Worm (Caenorhabditis elegans) whole organism, midembryonic: ENCODE measurements around the gene sma-5.

ENCODE experiments used
- T22C8.4 ChIP-seq: fragments of 200-800 bp; sonication (Bioruptor generic); IDR thresholded peaks from 2 replicates; pipeline ENCODE4 v1.3.6; 2022; ENCODE audit warnings: missing genetic modification characterization, missing compliant biosample characterization
- cog-1 ChIP-seq: sonication (generic microtip); optimal IDR thresholded peaks from 2 replicates; lab custom pipeline; 2016; ENCODE audit warnings: missing genetic modification characterization, missing compliant biosample characterization
- flt-1 ChIP-seq: fragments of 200-800 bp; sonication (Bioruptor generic); IDR thresholded peaks from 2 replicates; pipeline ENCODE4 v1.3.6; 2022; ENCODE audit warnings: missing genetic modification characterization, missing compliant biosample characterization
- klf-2 ChIP-seq: fragments of 200-800 bp; sonication (Bioruptor generic); conservative IDR thresholded peaks from 2 replicates; pipeline ENCODE4 v1.3.6; 2022; ENCODE audit warnings: missing genetic modification reagents, missing genetic modification characterization, missing compliant biosample characterization
- med-1 ChIP-seq: sonication (generic microtip); optimal IDR thresholded peaks from 2 replicates; lab custom pipeline; 2017; ENCODE audit warnings: missing genetic modification characterization, mild to moderate bottlenecking, missing compliant biosample characterization, antibody characterized with exemption, missing genetic modification reagents; ENCODE audit not compliant: insufficient read depth
- ref-1 ChIP-seq: fragments of 200-800 bp; sonication (Bioruptor generic); conservative IDR thresholded peaks from 2 replicates; pipeline ENCODE4 v1.3.6; 2022; ENCODE audit warnings: missing genetic modification reagents, missing genetic modification characterization, missing compliant biosample characterization
- tab-1 ChIP-seq: fragments of 200-800 bp; sonication (Bioruptor generic); IDR thresholded peaks from 2 replicates; pipeline ENCODE4 v1.3.6; 2022; ENCODE audit warnings: missing genetic modification characterization, missing compliant biosample characterization
- ztf-23 ChIP-seq: fragments of 200-800 bp; sonication (Bioruptor generic); IDR thresholded peaks from 2 replicates; pipeline ENCODE4 v1.3.6; 2022; ENCODE audit warnings: missing genetic modification reagents, missing genetic modification characterization, missing compliant biosample characterization
- ztf-29 ChIP-seq: fragments of 200-800 bp; sonication (Bioruptor generic); IDR thresholded peaks from 2 replicates; pipeline ENCODE4 v1.3.6; 2022; ENCODE audit warnings: missing genetic modification reagents, missing genetic modification characterization, missing compliant biosample characterization

The sma-5 gene

DNA sequence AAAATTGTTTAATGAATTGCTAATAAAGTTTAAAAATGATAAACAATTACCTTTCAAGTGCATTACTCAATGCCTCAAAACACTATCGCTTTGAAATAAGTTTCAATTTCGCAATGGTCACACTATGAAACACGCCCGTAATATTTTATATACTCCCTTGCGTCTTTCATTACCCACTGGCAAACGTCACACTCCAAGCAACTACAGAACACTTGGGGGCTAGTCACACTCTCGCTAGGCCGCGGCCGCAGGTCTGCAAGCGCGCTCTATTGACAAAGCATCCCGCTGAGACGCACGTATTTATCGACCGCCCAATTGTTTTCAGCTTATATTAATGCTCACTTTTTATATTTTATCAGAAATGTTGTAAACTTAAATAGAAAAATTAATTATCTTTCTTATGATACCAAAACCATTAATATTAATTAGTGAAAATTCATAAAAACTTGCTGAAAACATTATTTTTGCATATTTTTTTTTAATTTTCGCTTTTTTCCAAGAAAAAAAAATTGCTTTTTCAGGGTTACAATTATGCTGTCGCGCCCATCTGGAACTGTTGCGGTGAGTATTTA lies 12.6 kb upstream of the sma-5 start, which contains the start of the genes nmat-1 and ucr-2.1:
TSS of gene nmat-1 (minus strand) at position 136 of the 572 bp plus-strand sequence.
TSS of gene ucr-2.1 (plus strand) at position 522 of the 572 bp plus-strand sequence.
- TF ChIP-seq tab-1, result no peak
- no peak for TF ChIP-seq T22C8.4 (GFP tag; lab: Robert Waterston, UW)
- TF ChIP-seq ref-1 (GFP tag; lab: Robert Waterston, UW), result no peak
- TF ChIP-seq cog-1 (tag; lab: Kevin White, UChicago), result no peak
- TF ChIP-seq ztf-23, result no peak
- TF ChIP-seq ztf-29 (GFP tag; lab: Robert Waterston, UW), result no peak; the same call in 1 of the 2 replicates
- TF ChIP-seq klf-2 (GFP tag; lab: Robert Waterston, UW), result no peak
- TF ChIP-seq flt-1 (GFP tag; lab: Robert Waterston, UW), result 0 out of 2 replicates have a peak, but pooled peaks have one; percentile 27

DNA sequence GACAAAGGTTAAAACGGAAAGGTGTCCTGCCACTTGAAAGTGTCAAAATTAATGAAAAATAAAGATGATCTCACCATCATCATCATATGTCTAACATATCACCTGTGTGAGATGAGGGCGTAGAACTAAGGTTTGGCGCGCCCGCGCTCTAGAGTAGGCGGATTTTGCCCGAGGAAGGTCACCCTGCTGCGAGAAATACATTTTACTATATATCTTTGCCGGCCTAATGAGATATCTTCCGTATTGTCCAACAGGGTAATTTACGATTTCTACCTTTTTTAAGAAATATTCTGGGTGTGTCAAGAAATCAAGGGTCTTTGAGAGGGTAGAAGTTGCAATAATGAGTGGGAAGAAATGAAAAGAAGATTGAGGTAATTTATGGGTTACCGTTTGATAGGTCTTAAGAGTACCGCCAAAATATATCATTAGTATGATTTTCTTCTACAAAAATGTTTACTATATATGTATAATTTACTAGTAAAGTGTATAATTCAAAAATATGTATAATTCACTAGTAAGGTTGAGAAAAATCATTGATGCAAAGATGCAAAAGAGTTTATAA lies 2.6 kb upstream of the sma-5 start:
- TF ChIP-seq ref-1 (GFP tag; lab: Robert Waterston, UW) (no peak), ztf-29 (GFP tag; lab: Robert Waterston, UW) (no peak), tab-1 (no peak), cog-1 (tag; lab: Kevin White, UChicago) (no peak), med-1 (no peak)

DNA sequence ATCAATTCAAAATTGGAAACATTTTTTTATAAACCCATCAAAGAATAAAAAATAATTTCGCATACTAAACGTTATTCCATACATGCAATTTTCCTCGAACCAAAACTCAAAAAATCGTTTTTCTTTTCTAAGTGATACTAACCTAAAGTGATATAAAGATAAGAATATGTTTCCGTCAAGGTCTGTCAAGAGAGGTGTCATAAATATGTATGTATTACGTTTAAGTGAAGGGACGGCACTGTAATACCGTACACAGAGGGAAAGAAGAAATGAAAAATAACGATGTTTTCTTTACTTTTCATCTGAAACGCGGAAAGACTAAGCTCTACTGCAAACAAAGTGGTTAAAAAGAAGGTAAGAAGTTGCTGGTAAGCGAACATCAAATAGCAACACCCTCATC lies 1.1 kb upstream of the sma-5 start:
- TF ChIP-seq T22C8.4 (GFP tag; lab: Robert Waterston, UW) (no peak), cog-1 (tag; lab: Kevin White, UChicago) (no peak), med-1 (no peak), ztf-23 (no peak), klf-2 (GFP tag; lab: Robert Waterston, UW) (no peak), tab-1 (no peak), ztf-29 (GFP tag; lab: Robert Waterston, UW) (no peak), ref-1 (GFP tag; lab: Robert Waterston, UW) (no peak), flt-1 (GFP tag; lab: Robert Waterston, UW) (no peak)

DNA sequence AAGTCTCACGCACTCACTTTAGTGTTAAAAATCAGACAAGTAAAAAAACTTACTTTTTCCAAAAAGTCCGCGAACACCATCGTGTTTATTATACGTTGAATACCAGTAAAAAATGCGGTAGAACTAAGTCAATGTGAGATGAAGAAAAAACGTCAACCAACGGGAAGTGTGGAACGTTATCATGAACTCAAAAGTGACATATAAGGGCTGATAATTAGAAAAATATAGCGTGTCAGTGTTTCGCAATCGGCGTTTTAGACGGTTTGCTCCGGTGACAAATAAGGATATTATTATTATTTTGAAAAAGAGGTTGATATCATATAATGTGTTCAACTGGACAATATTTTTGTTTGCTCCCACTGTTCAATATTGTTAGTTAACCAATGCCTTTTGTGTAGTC lies 424 bp downstream of the sma-5 start:
- TF ChIP-seq ztf-29 (GFP tag; lab: Robert Waterston, UW) (no peak), ztf-23 (no peak)

DNA sequence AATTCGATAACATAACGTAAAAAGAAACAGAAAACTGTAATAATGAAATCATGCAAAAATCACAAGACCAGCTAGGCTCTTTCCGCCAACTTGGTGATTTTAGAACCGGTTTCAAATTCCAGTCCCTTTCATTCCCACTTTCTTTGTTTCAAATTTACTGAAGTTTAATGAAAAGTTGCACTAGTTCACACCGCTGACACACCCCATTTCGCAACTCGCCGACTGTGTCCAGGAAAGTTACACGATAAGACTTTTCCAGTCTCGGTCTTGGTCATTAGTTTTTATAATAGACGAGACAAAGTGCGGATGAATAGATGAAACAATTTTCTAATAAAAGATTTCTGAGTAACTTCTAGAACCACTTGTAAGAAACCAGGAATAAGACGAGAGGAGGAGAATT lies 1.4 kb downstream of the sma-5 start:
- TF ChIP-seq ref-1 (GFP tag; lab: Robert Waterston, UW), result no peak
- TF ChIP-seq cog-1 (tag; lab: Kevin White, UChicago), result no peak
- no peak for TF ChIP-seq tab-1
- TF ChIP-seq T22C8.4 (GFP tag; lab: Robert Waterston, UW), result no peak
- no peak for TF ChIP-seq flt-1 (GFP tag; lab: Robert Waterston, UW)
- no peak for TF ChIP-seq klf-2 (GFP tag; lab: Robert Waterston, UW)
- TF ChIP-seq ztf-29 (GFP tag; lab: Robert Waterston, UW), result no peak
- no peak for TF ChIP-seq med-1
- no peak for TF ChIP-seq ztf-23

DNA sequence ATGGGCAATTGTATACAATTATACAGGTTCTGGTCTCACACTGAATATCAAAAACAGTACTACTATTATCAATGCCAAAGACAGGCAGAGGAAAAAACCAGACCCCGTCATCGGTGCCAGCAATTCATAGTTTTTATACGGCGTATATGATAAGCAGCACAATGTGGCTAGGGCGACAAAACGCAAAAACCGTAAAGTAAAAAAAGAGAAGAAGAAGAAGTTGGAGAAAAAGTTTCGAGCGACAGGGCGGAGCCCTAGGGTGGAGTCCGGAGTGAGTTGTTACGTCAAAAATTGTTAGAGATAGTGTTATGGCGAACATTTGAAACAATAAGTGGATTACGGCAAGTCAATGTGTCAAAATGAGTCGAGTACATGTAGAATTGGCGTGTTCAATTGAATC lies 3.7 kb downstream of the sma-5 start:
- TF ChIP-seq ref-1 (GFP tag; lab: Robert Waterston, UW) (no peak), klf-2 (GFP tag; lab: Robert Waterston, UW) (no peak), flt-1 (GFP tag; lab: Robert Waterston, UW) (no peak), med-1 (no peak)

DNA sequence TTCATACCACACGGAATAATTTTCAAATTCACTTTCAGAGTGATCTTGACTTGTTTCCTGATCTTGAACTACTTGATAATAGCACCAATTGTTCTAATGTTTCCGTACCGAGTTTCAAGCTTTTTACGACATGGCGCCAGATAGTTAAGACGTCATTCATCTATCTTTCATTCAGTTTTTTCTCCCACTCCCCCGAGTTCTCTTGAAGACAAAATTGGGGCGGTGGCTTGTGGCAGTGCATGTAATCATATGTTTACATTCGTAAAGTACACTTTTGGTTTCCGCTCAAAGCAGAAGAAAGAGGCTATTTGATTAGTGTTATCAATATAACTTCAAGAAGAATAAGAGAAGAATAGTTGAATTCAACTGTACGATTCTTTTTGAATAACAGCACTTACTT lies 5.8 kb downstream of the sma-5 start:
- TF ChIP-seq cog-1 (tag; lab: Kevin White, UChicago) (no peak), ztf-29 (GFP tag; lab: Robert Waterston, UW) (no peak), tab-1 (no peak), klf-2 (GFP tag; lab: Robert Waterston, UW) (no peak), ztf-23 (no peak), flt-1 (GFP tag; lab: Robert Waterston, UW) (no peak), med-1 (no peak), ref-1 (GFP tag; lab: Robert Waterston, UW) (no peak), T22C8.4 (GFP tag; lab: Robert Waterston, UW) (no peak)

DNA sequence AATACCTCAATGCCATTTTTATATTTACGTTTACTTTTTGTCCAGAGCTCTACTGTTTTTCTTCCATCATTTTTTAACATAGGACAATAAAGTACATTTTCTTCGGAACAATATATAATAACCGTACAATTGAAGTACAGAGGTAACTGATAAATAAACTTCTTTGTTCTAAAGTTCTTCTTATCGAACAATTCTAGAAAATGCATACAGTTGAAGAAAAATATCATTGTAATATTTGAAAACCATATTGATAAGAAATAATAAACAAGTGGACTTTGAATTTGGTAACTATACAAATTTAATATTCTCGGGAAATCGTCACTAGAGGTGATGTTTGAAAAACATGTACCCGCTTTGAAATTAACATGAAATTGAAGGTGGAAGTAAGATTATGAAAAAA lies 8.7 kb downstream of the sma-5 start:
- no peak for TF ChIP-seq T22C8.4 (GFP tag; lab: Robert Waterston, UW)
- no peak for TF ChIP-seq klf-2 (GFP tag; lab: Robert Waterston, UW)
- no peak for TF ChIP-seq flt-1 (GFP tag; lab: Robert Waterston, UW)
- no peak for TF ChIP-seq tab-1
- TF ChIP-seq ref-1 (GFP tag; lab: Robert Waterston, UW), result no peak
- TF ChIP-seq cog-1 (tag; lab: Kevin White, UChicago), result no peak
- no peak for TF ChIP-seq ztf-29 (GFP tag; lab: Robert Waterston, UW)
- TF ChIP-seq med-1, result no peak
- TF ChIP-seq ztf-23, result no peak

DNA sequence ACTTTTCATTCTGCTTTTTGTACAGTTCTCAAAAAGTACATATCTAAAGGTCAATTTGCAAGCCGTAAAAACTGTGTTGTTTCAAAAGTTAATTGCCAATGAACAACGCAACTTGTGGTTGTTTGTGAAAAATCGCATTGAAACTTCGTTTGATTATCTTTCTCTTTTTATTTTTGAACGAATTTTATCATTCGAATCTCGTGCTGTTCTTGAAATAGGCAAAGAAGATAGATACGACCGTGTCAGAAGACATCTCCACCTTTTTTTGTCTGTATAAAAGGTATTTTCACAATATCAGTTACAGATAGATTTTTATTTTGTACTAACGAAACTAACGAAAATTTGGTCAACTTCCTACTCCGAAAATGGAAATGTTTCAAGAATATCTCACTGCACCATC lies 10.9 kb downstream of the sma-5 start, which contains the start of gene C49F5.7:
TSS of gene C49F5.7 (plus strand) at position 301 of the 400 bp plus-strand sequence.
- no peak for TF ChIP-seq ztf-29 (GFP tag; lab: Robert Waterston, UW)
- no peak for TF ChIP-seq klf-2 (GFP tag; lab: Robert Waterston, UW)
- no peak for TF ChIP-seq cog-1 (tag; lab: Kevin White, UChicago)
- TF ChIP-seq flt-1 (GFP tag; lab: Robert Waterston, UW), result no peak
- TF ChIP-seq T22C8.4 (GFP tag; lab: Robert Waterston, UW), result no peak
- TF ChIP-seq ref-1 (GFP tag; lab: Robert Waterston, UW), result no peak
- TF ChIP-seq med-1, result no peak
- TF ChIP-seq ztf-23, result no peak
- no peak for TF ChIP-seq tab-1

DNA sequence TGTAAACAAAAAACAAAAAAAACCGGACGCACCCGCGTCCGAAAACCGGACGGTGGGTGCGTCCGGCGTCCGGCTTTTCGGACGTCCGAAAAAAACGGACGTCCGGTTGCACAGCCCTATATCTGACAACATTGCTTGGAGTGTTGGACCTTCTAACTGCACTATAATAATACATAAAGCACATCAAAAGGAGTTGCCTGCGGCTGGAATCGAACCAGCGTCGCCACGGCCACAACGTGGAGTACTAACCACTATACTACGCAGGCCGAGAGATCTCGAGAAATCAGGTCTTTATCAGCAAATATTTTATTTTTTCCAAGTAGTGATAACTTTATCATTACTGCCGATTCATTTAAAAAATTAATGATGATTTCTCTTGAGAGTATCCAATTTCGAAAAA lies 12.0 kb downstream of the sma-5 start:
- TF ChIP-seq ztf-29 (GFP tag; lab: Robert Waterston, UW) (no peak), med-1 (no peak)
